Fruit fly (Drosophila melanogaster) whole organism, embryonic: ENCODE results near the gene CG33191.

ENCODE experiments used
- Aef1 ChIP-seq: fragments of 200-800 bp; sonication (Bioruptor generic); IDR thresholded peaks from 3 replicates; pipeline ENCODE4 v1.3.6; 2022; ENCODE audit warnings: missing biosample characterization, missing genetic modification characterization
- Antp ChIP-seq: fragments of 200-800 bp; sonication (Bioruptor generic); optimal IDR thresholded peaks from 3 replicates; lab custom pipeline; 2016; ENCODE audit warnings: missing biosample characterization, missing genetic modification characterization
- BEAF-32 ChIP-seq: fragments of 200-800 bp; sonication (Bioruptor generic); optimal IDR thresholded peaks from 3 replicates; lab custom pipeline; 2017; ENCODE audit warnings: missing biosample characterization, missing genetic modification characterization, mild to moderate bottlenecking, moderate library complexity, missing genetic modification reagents
- CG12155 ChIP-seq: fragments of 200-800 bp; sonication (Bioruptor generic); optimal IDR thresholded peaks from 3 replicates; lab custom pipeline; 2016; ENCODE audit warnings: missing biosample characterization, missing genetic modification characterization
- CG12391 ChIP-seq: fragments of 200-800 bp; sonication (Bioruptor generic); optimal IDR thresholded peaks from 3 replicates; lab custom pipeline; 2018; ENCODE audit warnings: missing biosample characterization, mild to moderate bottlenecking, missing genetic modification characterization, moderate library complexity
- CG13123 ChIP-seq: fragments of 200-800 bp; sonication (Bioruptor generic); optimal IDR thresholded peaks from 2 replicates; lab custom pipeline; 2016; ENCODE audit warnings: missing biosample characterization, missing genetic modification characterization
- CG14050 ChIP-seq: fragments of 200-800 bp; sonication (Bioruptor generic); IDR thresholded peaks from 3 replicates; pipeline ENCODE4 v1.3.6; 2022; ENCODE audit warnings: missing biosample characterization, missing genetic modification characterization
- CG14667 ChIP-seq: fragments of 200-800 bp; sonication (Bioruptor generic); IDR thresholded peaks from 2 replicates; pipeline ENCODE4 v1.3.6; 2022; ENCODE audit warnings: missing biosample characterization, missing genetic modification characterization
- CG15011 ChIP-seq: fragments of 200-800 bp; sonication (Bioruptor generic); optimal IDR thresholded peaks from 3 replicates; lab custom pipeline; 2018; ENCODE audit warnings: missing biosample characterization, mild to moderate bottlenecking, missing genetic modification characterization
- CG17186 ChIP-seq: fragments of 200-800 bp; sonication (Bioruptor generic); optimal IDR thresholded peaks from 3 replicates; lab custom pipeline; 2017; ENCODE audit warnings: missing biosample characterization, missing genetic modification reagents, missing genetic modification characterization
- CG17328 ChIP-seq: fragments of 200-800 bp; sonication (Bioruptor generic); IDR thresholded peaks from 2 replicates; pipeline ENCODE4 v1.3.6; 2022; ENCODE audit warnings: missing biosample characterization, missing genetic modification characterization
- CG1792 ChIP-seq: fragments of 200-800 bp; sonication (Bioruptor generic); optimal IDR thresholded peaks from 2 replicates; lab custom pipeline; 2016; ENCODE audit warnings: missing biosample characterization, missing genetic modification characterization
- CG30431 ChIP-seq: fragments of 200-800 bp; sonication (Bioruptor generic); optimal IDR thresholded peaks from 2 replicates; lab custom pipeline; 2017; ENCODE audit warnings: missing biosample characterization, missing genetic modification characterization
- CG42726 ChIP-seq: fragments of 200-800 bp; sonication (Bioruptor generic); IDR thresholded peaks from 2 replicates; pipeline ENCODE4 v1.3.6; 2022; ENCODE audit warnings: missing biosample characterization, missing genetic modification characterization; ENCODE audit not compliant: partially characterized antibody
- CG4820 ChIP-seq: fragments of 200-800 bp; sonication (Bioruptor generic); optimal IDR thresholded peaks from 3 replicates; lab custom pipeline; 2016; ENCODE audit warnings: missing biosample characterization, missing genetic modification characterization
- CG4854 ChIP-seq: fragments of 200-800 bp; sonication (Bioruptor generic); optimal IDR thresholded peaks from 2 replicates; lab custom pipeline; 2016; ENCODE audit warnings: missing biosample characterization, missing genetic modification characterization, inconsistent platforms
- CG5953 ChIP-seq: fragments of 200-800 bp; sonication (Bioruptor generic); IDR thresholded peaks from 2 replicates; pipeline ENCODE4 v1.3.6; 2022; ENCODE audit warnings: missing biosample characterization, missing genetic modification characterization
- CG6654 ChIP-seq: fragments of 200-800 bp; sonication (Bioruptor generic); optimal IDR thresholded peaks from 2 replicates; lab custom pipeline; 2017; ENCODE audit warnings: missing biosample characterization, mild to moderate bottlenecking, missing genetic modification characterization
- CG7271 ChIP-seq: fragments of 200-800 bp; sonication (Bioruptor generic); optimal IDR thresholded peaks from 2 replicates; lab custom pipeline; 2018; ENCODE audit warnings: missing biosample characterization, mild to moderate bottlenecking, missing genetic modification characterization, moderate library complexity
- CG7745 ChIP-seq: fragments of 200-800 bp; sonication (Bioruptor generic); optimal IDR thresholded peaks from 2 replicates; lab custom pipeline; 2018; ENCODE audit warnings: missing biosample characterization, mild to moderate bottlenecking, missing genetic modification characterization, moderate library complexity
- CG7839 ChIP-seq: fragments of 200-800 bp; sonication (Bioruptor generic); optimal IDR thresholded peaks from 3 replicates; lab custom pipeline; 2018; ENCODE audit warnings: missing biosample characterization, mild to moderate bottlenecking, missing genetic modification characterization, moderate library complexity
- D19B ChIP-seq: fragments of 200-800 bp; sonication (Bioruptor generic); optimal IDR thresholded peaks from 2 replicates; lab custom pipeline; 2017; ENCODE audit warnings: missing biosample characterization, mild to moderate bottlenecking, missing genetic modification characterization
- Dad ChIP-seq: fragments of 200-800 bp; sonication (Bioruptor generic); optimal IDR thresholded peaks from 3 replicates; lab custom pipeline; 2016; ENCODE audit warnings: missing biosample characterization, missing genetic modification characterization
- Dek ChIP-seq: fragments of 200-800 bp; sonication (Bioruptor generic); optimal IDR thresholded peaks from 3 replicates; lab custom pipeline; 2019; ENCODE audit warnings: missing biosample characterization, mild to moderate bottlenecking, missing genetic modification characterization, moderate library complexity
- Dip2 ChIP-seq: fragments of 200-800 bp; sonication (Bioruptor generic); IDR thresholded peaks from 2 replicates; pipeline ENCODE4 v1.3.6; 2022; ENCODE audit warnings: missing biosample characterization, missing genetic modification characterization
- Doc2 ChIP-seq: fragments of 200-800 bp; sonication (Bioruptor generic); IDR thresholded peaks from 2 replicates; pipeline ENCODE4 v1.3.6; 2022; ENCODE audit warnings: missing biosample characterization, missing genetic modification characterization
- Dp ChIP-seq: fragments of 200-800 bp; sonication (Bioruptor generic); optimal IDR thresholded peaks from 2 replicates; lab custom pipeline; 2018; ENCODE audit warnings: missing biosample characterization, mild to moderate bottlenecking, missing genetic modification characterization, moderate library complexity
- Dref ChIP-seq: fragments of 200-800 bp; sonication (Bioruptor generic); IDR thresholded peaks from 2 replicates; pipeline ENCODE4 v1.3.6; 2022; ENCODE audit warnings: missing biosample characterization, missing genetic modification characterization
- E2f2 ChIP-seq: fragments of 200-800 bp; sonication (Bioruptor generic); IDR thresholded peaks from 2 replicates; pipeline ENCODE4 v1.3.6; 2022; ENCODE audit warnings: missing biosample characterization, missing genetic modification characterization
- Ets97D ChIP-seq: fragments of 200-800 bp; sonication (Bioruptor generic); optimal IDR thresholded peaks from 3 replicates; lab custom pipeline; 2016; ENCODE audit warnings: missing biosample characterization, missing genetic modification characterization
- Fer1 ChIP-seq: fragments of 200-800 bp; sonication (Bioruptor generic); optimal IDR thresholded peaks from 2 replicates; lab custom pipeline; 2017; ENCODE audit warnings: missing biosample characterization, mild to moderate bottlenecking, missing genetic modification characterization
- GATAe ChIP-seq: fragments of 200-800 bp; sonication (Bioruptor generic); conservative IDR thresholded peaks from 2 replicates; pipeline ENCODE4 v1.3.6; 2022; ENCODE audit warnings: missing biosample characterization, missing genetic modification characterization
- Hr78 ChIP-seq, 2 experiments: fragments of 200-800 bp in 1 of 2; fragments of >200 bp in 1 of 2; sonication (Bioruptor generic) in 1 of 2; optimal IDR thresholded peaks; 2 replicates each; lab custom pipeline; 2017 to 2019; ENCODE audit warnings: missing biosample characterization in 2 of 2, missing genetic modification characterization in 2 of 2, mild to moderate bottlenecking in 1 of 2, moderate library complexity in 1 of 2
- Jarid2 ChIP-seq: fragments of 200-800 bp; sonication (Bioruptor generic); optimal IDR thresholded peaks from 3 replicates; lab custom pipeline; 2017; ENCODE audit warnings: mild to moderate bottlenecking, missing biosample characterization, missing genetic modification reagents, missing genetic modification characterization
- Lhr ChIP-seq: fragments of 200-800 bp; sonication (Bioruptor generic); optimal IDR thresholded peaks from 3 replicates; lab custom pipeline; 2017; ENCODE audit warnings: mild to moderate bottlenecking, missing biosample characterization, missing genetic modification reagents, missing genetic modification characterization
- Lpt ChIP-seq: fragments of >200 bp; optimal IDR thresholded peaks from 2 replicates; lab custom pipeline; 2018; ENCODE audit warnings: missing biosample characterization, missing genetic modification characterization
- Max ChIP-seq: fragments of 200-800 bp; sonication (Bioruptor generic); optimal IDR thresholded peaks from 2 replicates; lab custom pipeline; 2016; ENCODE audit warnings: missing biosample characterization, mild to moderate bottlenecking, missing genetic modification characterization
- Sry-δ ChIP-seq: fragments of 200-800 bp; sonication (Bioruptor generic); optimal IDR thresholded peaks from 2 replicates; lab custom pipeline; 2016; ENCODE audit warnings: missing biosample characterization, missing genetic modification characterization
- cad ChIP-seq: fragments of >200 bp; optimal IDR thresholded peaks from 2 replicates; lab custom pipeline; 2017; ENCODE audit warnings: missing biosample characterization, missing genetic modification characterization
- crol ChIP-seq: fragments of 200-800 bp; sonication (Bioruptor generic); IDR thresholded peaks from 2 replicates; pipeline ENCODE4 v1.3.6; 2022; ENCODE audit warnings: missing biosample characterization, missing genetic modification characterization
- dmrt11E ChIP-seq: fragments of 200-800 bp; sonication (Bioruptor generic); optimal IDR thresholded peaks from 3 replicates; lab custom pipeline; 2018; ENCODE audit warnings: missing biosample characterization, mild to moderate bottlenecking, missing genetic modification characterization, moderate library complexity
- her ChIP-seq: fragments of 200-800 bp; sonication (Bioruptor generic); optimal IDR thresholded peaks from 2 replicates; lab custom pipeline; 2016; ENCODE audit warnings: missing biosample characterization, missing genetic modification characterization
- insv ChIP-seq, 2 experiments: fragments of 200-800 bp; sonication (Bioruptor generic); optimal IDR thresholded peaks; 3 replicates each; lab custom pipeline; 2016 to 2018; ENCODE audit warnings: missing biosample characterization in 2 of 2, missing genetic modification characterization in 2 of 2
- kah ChIP-seq: fragments of 200-800 bp; sonication (Bioruptor generic); optimal IDR thresholded peaks from 2 replicates; lab custom pipeline; 2018; ENCODE audit warnings: missing biosample characterization, mild to moderate bottlenecking, missing genetic modification characterization
- nmo ChIP-seq: fragments of 200-800 bp; sonication (Bioruptor generic); optimal IDR thresholded peaks from 2 replicates; lab custom pipeline; 2018; ENCODE audit warnings: missing biosample characterization, mild to moderate bottlenecking, missing genetic modification characterization, moderate library complexity
- psq ChIP-seq: fragments of 200-800 bp; sonication (Bioruptor generic); optimal IDR thresholded peaks from 2 replicates; lab custom pipeline; 2017; ENCODE audit warnings: missing biosample characterization, missing genetic modification characterization
- pum ChIP-seq: fragments of 200-800 bp; sonication (Bioruptor generic); optimal IDR thresholded peaks from 2 replicates; lab custom pipeline; 2016; ENCODE audit warnings: missing biosample characterization, missing genetic modification characterization
- sd ChIP-seq: fragments of 200-800 bp; sonication (Bioruptor generic); optimal IDR thresholded peaks from 3 replicates; lab custom pipeline; 2018; ENCODE audit warnings: missing biosample characterization, mild to moderate bottlenecking, missing genetic modification characterization, moderate library complexity
- slbo ChIP-seq: fragments of 200-800 bp; sonication (Bioruptor generic); IDR thresholded peaks from 2 replicates; pipeline ENCODE4 v1.3.6; 2022; ENCODE audit warnings: missing biosample characterization, missing genetic modification characterization
- tio ChIP-seq: fragments of 200-800 bp; sonication (Bioruptor generic); optimal IDR thresholded peaks from 2 replicates; lab custom pipeline; 2017; ENCODE audit warnings: missing biosample characterization, missing genetic modification characterization, inconsistent platforms
- twi ChIP-seq: fragments of 200-800 bp; optimal IDR thresholded peaks from 2 replicates; lab custom pipeline; 2019; ENCODE audit warnings: missing biosample characterization, mild to moderate bottlenecking, missing genetic modification characterization, moderate library complexity

CG33191 gene

DNA sequence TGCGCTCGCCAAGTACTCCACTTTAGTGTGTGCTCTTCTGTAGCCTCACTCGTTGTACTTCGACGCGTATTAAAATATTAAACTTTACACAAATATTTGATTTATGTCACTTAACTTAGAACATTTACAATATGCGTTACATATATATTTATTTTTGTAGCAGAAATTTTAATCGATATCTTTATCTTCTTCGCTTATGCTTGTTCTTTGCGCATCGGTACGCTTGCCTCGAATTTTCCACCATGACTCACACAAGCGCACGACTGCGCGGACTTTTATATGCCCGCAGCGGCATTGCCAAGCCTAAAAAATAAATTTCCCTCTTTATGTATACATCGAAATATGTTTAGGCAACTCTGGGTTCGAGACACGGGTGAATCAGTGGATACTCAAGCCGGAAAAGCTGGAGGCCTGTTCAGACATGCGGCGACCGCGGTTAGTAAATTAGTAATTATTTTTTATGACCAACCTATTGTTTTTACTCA is 40.7 kb upstream of the CG33191 start, which contains the start of gene aqz (continued):
- TF ChIP-seq pum (GFP tag; lab: Kevin White, UChicago) = peak; percentile 31
- peak; percentile 24 for TF ChIP-seq CG30431 (GFP tag; lab: Kevin White, UChicago)
- TF ChIP-seq Ets97D (GFP tag; lab: Kevin White, UChicago) = peak; percentile 97
- peak; percentile 67 for TF ChIP-seq Dad (GFP tag; lab: Kevin White, UChicago)
- TF ChIP-seq her (GFP tag; lab: Kevin White, UChicago) = peak; percentile 76
- TF ChIP-seq CG4820 (GFP tag; lab: Kevin White, UChicago) = peak; percentile 25
- no peak for TF ChIP-seq CG14667 (GFP tag; lab: Robert Waterston, UW)
- TF ChIP-seq psq = peak; percentile 31
- peak; percentile 88 for TF ChIP-seq Jarid2
- no peak for TF ChIP-seq Max (GFP tag; lab: Kevin White, UChicago)
- TF ChIP-seq Lpt (GFP tag; lab: Kevin White, UChicago) = no peak
- peak; percentile 40 for TF ChIP-seq CG7271 (tag; lab: Kevin White, UChicago)
- no peak for TF ChIP-seq GATAe (GFP tag; lab: Robert Waterston, UW)
- TF ChIP-seq CG17328 = peak; percentile 60
- TF ChIP-seq Lhr (GFP tag; lab: Kevin White, UChicago) = peak; percentile 89
- TF ChIP-seq Dp = peak; percentile 77
- peak; percentile 74 for TF ChIP-seq Dref (GFP tag; lab: Robert Waterston, UW)
- TF ChIP-seq Fer1 (GFP tag; lab: Kevin White, UChicago) = peak; percentile 69
- no peak for TF ChIP-seq CG6654 (GFP tag; lab: Kevin White, UChicago)
- peak; percentile 46 for TF ChIP-seq twi (tag; lab: Kevin White, UChicago)
- TF ChIP-seq CG17186 (GFP tag; lab: Kevin White, UChicago) = peak; percentile 69
- TF ChIP-seq CG7745 (tag; lab: Kevin White, UChicago) = peak; percentile 50
- TF ChIP-seq slbo = peak; percentile 74
- peak; percentile 80 for TF ChIP-seq CG42726 (GFP tag; lab: Robert Waterston, UW)
- no peak for TF ChIP-seq Hr78 (GFP tag; optimal IDR thresholded peaks at IDR 0.05; lab: Kevin White, UChicago)
- TF ChIP-seq tio (GFP tag; lab: Kevin White, UChicago) = peak; percentile 7
- peak; percentile 53 for TF ChIP-seq CG1792 (GFP tag; lab: Kevin White, UChicago)
- TF ChIP-seq nmo (GFP tag; lab: Kevin White, UChicago) = peak; percentile 58
- peak; percentile 31 for TF ChIP-seq CG15011 (GFP tag; lab: Kevin White, UChicago)
- no peak for TF ChIP-seq Doc2 (GFP tag; lab: Robert Waterston, UW)
- peak; percentile 8 for TF ChIP-seq CG12155 (GFP tag; lab: Kevin White, UChicago)
- TF ChIP-seq Dip2 (GFP tag; lab: Robert Waterston, UW) = no peak
- peak; percentile 72 for TF ChIP-seq Dek
- peak; percentile 54 for TF ChIP-seq cad (GFP tag; lab: Kevin White, UChicago)
- peak; percentile 70 for TF ChIP-seq CG12391 (tag; lab: Kevin White, UChicago)
- peak; percentile 72 for TF ChIP-seq BEAF-32
- peak; percentile 61 for TF ChIP-seq Antp (GFP tag; lab: Kevin White, UChicago)
- peak; percentile 78 for TF ChIP-seq sd (tag; lab: Kevin White, UChicago)
- peak; percentile 8 for TF ChIP-seq D19B
- TF ChIP-seq insv (GFP tag; optimal IDR thresholded peaks at IDR 0.05; lab: Kevin White, UChicago) = peak in 1 of 2 experiments; percentile 64
- TF ChIP-seq Sry-δ (GFP tag; lab: Kevin White, UChicago) = peak; percentile 77
- 0 out of 2 replicates have a peak, but pooled peaks have one; percentile 35 for TF ChIP-seq crol (GFP tag; lab: Robert Waterston, UW)
- TF ChIP-seq dmrt11E (tag; lab: Kevin White, UChicago) = peak; percentile 8
- TF ChIP-seq CG4854 (GFP tag; lab: Kevin White, UChicago) = peak; percentile 54
- TF ChIP-seq Aef1 = 0 out of 3 replicates have a peak, but pooled peaks have one; percentile 23
- TF ChIP-seq CG7839 (tag; lab: Kevin White, UChicago) = peak; percentile 58
- no peak; the same call in 2 of the 3 replicates for TF ChIP-seq CG14050 (GFP tag; lab: Robert Waterston, UW)
- peak; percentile 68 for TF ChIP-seq kah (GFP tag; lab: Kevin White, UChicago)
- no peak for TF ChIP-seq CG13123 (GFP tag; lab: Kevin White, UChicago)
- peak; percentile 82 for TF ChIP-seq E2f2 (GFP tag; lab: Robert Waterston, UW)
- no peak for TF ChIP-seq CG5953 (GFP tag; lab: Robert Waterston, UW)
